Worm (Caenorhabditis elegans): Measurements from ENCODE around the gene emc-3.

The emc-3 gene

ce11 chrIV:13358488-13358887 lies 23.2 kb downstream of the emc-3 start, which contains the start of gene W02A2.8:
Gene W02A2.8, minus strand, starts transcription at chrIV:13358588.
- TF ChIP-seq B0261.1 (tag; optimal IDR thresholded peaks at IDR 0.05) (no peak), Y95B8A.8 (GFP tag; IDR thresholded peaks at IDR 0.05) (no peak), hlh-12 (tag; optimal IDR thresholded peaks at IDR 0.05) (no peak), K11D2.4 (GFP tag; IDR thresholded peaks at IDR 0.05) (no peak), attf-3 (GFP tag; conservative IDR thresholded peaks at IDR 0.05) (no peak), lag-1 (GFP tag; IDR thresholded peaks at IDR 0.05) (no peak), snpc-3.4 (tag; optimal IDR thresholded peaks at IDR 0.05) (no peak)

- peak; percentile 15 for TF ChIP-seq F52B5.7 (tag; optimal IDR thresholded peaks at IDR 0.05)
- TF ChIP-seq pbrm-1 (GFP tag; IDR thresholded peaks at IDR 0.05) = 0 out of 2 replicates have a peak, but pooled peaks have one; percentile 45
- TF ChIP-seq B0336.3 (GFP tag; IDR thresholded peaks at IDR 0.05) = peak; percentile 57; the same call in 1 of the 2 replicates
- no peak for TF ChIP-seq unc-62 (GFP tag; optimal IDR thresholded peaks at IDR 0.05)
- 0 out of 2 replicates have a peak, but pooled peaks have one; percentile 30 for TF ChIP-seq ceh-58 (GFP tag; IDR thresholded peaks at IDR 0.05)
- peak; percentile 20 for TF ChIP-seq hrde-1 (tag; optimal IDR thresholded peaks at IDR 0.05; ENCODE audit: borderline replicate concordance)
- peak; percentile 4 for TF ChIP-seq lsl-1 (GFP tag; optimal IDR thresholded peaks at IDR 0.05)
- TF ChIP-seq rcor-1 (GFP tag; IDR thresholded peaks at IDR 0.05) = peak; percentile 24; the same call in 1 of the 2 replicates
- TF ChIP-seq Y95B8A.8 (GFP tag; IDR thresholded peaks at IDR 0.05) = no peak
- TF ChIP-seq hsf-1 (GFP tag; IDR thresholded peaks at IDR 0.05) = peak; percentile 63
- TF ChIP-seq cebp-2 (GFP tag; IDR thresholded peaks at IDR 0.05) = peak; percentile 58; the same call in 1 of the 2 replicates
- no peak for TF ChIP-seq ztf-6 (GFP tag; IDR thresholded peaks at IDR 0.05)
- 0 out of 2 replicates have a peak, but pooled peaks have one; percentile 57 for TF ChIP-seq madf-3 (GFP tag; IDR thresholded peaks at IDR 0.05)
- no peak for TF ChIP-seq ama-1 (optimal IDR thresholded peaks at IDR 0.05)
- peak in 1 of 2 experiments; percentile 21 for TF ChIP-seq ama-1 (GFP tag; optimal IDR thresholded peaks at IDR 0.05)
- peak; percentile 74 for TF ChIP-seq attf-6 (GFP tag; IDR thresholded peaks at IDR 0.05)
- TF ChIP-seq him-1 (tag; optimal IDR thresholded peaks at IDR 0.05) = peak; percentile 58
- no peak for TF ChIP-seq snpc-4 (GFP tag; optimal IDR thresholded peaks at IDR 0.05)
- peak in 1 of 4 experiments; percentile 44 for TF ChIP-seq snpc-4 (tag; optimal IDR thresholded peaks at IDR 0.05)
- 0 out of 2 replicates have a peak, but pooled peaks have one; percentile 13 for TF ChIP-seq hmg-1.2 (GFP tag; IDR thresholded peaks at IDR 0.05)
- TF ChIP-seq F33H1.4 (GFP tag; IDR thresholded peaks at IDR 0.05) = 0 out of 2 replicates have a peak, but pooled peaks have one; percentile 8
- TF ChIP-seq ceh-27 (GFP tag; optimal IDR thresholded peaks at IDR 0.05) = no peak
- TF ChIP-seq T07F8.4 (tag; optimal IDR thresholded peaks at IDR 0.05) = no peak
Observed at ce11 chrIV:13356005-13356404, 25.7 kb downstream of the emc-3 start.

ce11 chrIV:13354044-13354443 lies 27.7 kb downstream of the emc-3 start:
- TF ChIP-seq C17E4.6 (GFP tag; IDR thresholded peaks at IDR 0.05) = no peak
- TF ChIP-seq mes-4 (tag; optimal IDR thresholded peaks at IDR 0.05) = no peak
- TF ChIP-seq lsl-1 (GFP tag; optimal IDR thresholded peaks at IDR 0.05) = no peak
- TF ChIP-seq nfyb-1 (GFP tag; IDR thresholded peaks at IDR 0.05) = no peak
- TF ChIP-seq F37B4.10 (GFP tag; IDR thresholded peaks at IDR 0.05) = no peak
- TF ChIP-seq attf-6 (GFP tag; IDR thresholded peaks at IDR 0.05) = no peak
- TF ChIP-seq hmg-1.2 (GFP tag; IDR thresholded peaks at IDR 0.05) = no peak
- no peak for TF ChIP-seq unc-130 (GFP tag; optimal IDR thresholded peaks at IDR 0.05)
- TF ChIP-seq tlf-1 (GFP tag; optimal IDR thresholded peaks at IDR 0.05) = no peak
- TF ChIP-seq sea-2 (GFP tag; IDR thresholded peaks at IDR 0.05) = no peak
- no peak for TF ChIP-seq mxl-1 (tag; optimal IDR thresholded peaks at IDR 0.05)

Measured in whole organism, young adult.